Worm (Caenorhabditis elegans) whole organism, L4 larva: ENCODE results near the gene ZK180.6.

Source experiments
- T26A8.4 ChIP-seq: fragments of 200-800 bp; sonication (Bioruptor generic); IDR thresholded peaks from 2 replicates; pipeline ENCODE4 v1.3.6; 2022; ENCODE audit warnings: missing genetic modification characterization, missing compliant biosample characterization
- aha-1 ChIP-seq: fragments of 150-350 bp; peaks from one replicate; lab custom pipeline; 2014; ENCODE audit warnings: missing biosample characterization, missing genetic modification characterization
- mes-2 ChIP-seq: sonication (generic microtip); optimal IDR thresholded peaks from 2 replicates; lab custom pipeline; 2016; ENCODE audit warnings: missing genotype, mild to moderate bottlenecking, missing genetic modification characterization, missing compliant biosample characterization; ENCODE audit not compliant: poor library complexity, severe bottlenecking
- unc-62 ChIP-seq, 3 experiments: fragments of 150-350 bp in 1 of 3; sonication (generic microtip); optimal IDR thresholded peaks in 2 of 3; peaks in 1 of 3; 1 replicate in 1 of 3; 2 replicates in 2 of 3; lab custom pipeline; 2014 to 2017; ENCODE audit warnings: missing biosample characterization in 3 of 3, missing genetic modification characterization in 3 of 3, missing genetic modification reagents in 3 of 3, missing genotype in 1 of 3
- ztf-11 ChIP-seq: fragments of 150-350 bp; optimal IDR thresholded peaks from 2 replicates; lab custom pipeline; 2014; ENCODE audit warnings: missing biosample characterization, missing genetic modification characterization

ce11 chrIV:4518111-4518510 is 6.7 kb downstream of the ZK180.6 start:
- TF ChIP-seq aha-1 (tag; lab: Kevin White, UChicago) (no peak), mes-2 (tag; lab: Kevin White, UChicago) (no peak), unc-62 (GFP tag; optimal IDR thresholded peaks at IDR 0.05 in 1 of 2; lab: Kevin White, UChicago) (no peak), unc-62 (tag; optimal IDR thresholded peaks at IDR 0.05; lab: Kevin White, UChicago) (no peak), T26A8.4 (GFP tag; lab: Robert Waterston, UW) (no peak), ztf-11 (tag; lab: Kevin White, UChicago) (no peak)
